Worm (Caenorhabditis elegans) whole organism, L3 larva: ENCODE results near the gene R11G1.2.
A peak's percentile ranks its signal among the peaks of the same experiment; 100 is the strongest.

Experiments used
- R02D3.7 ChIP-seq: fragments of 150-350 bp; optimal IDR thresholded peaks from 2 replicates; lab custom pipeline; 2014; ENCODE audit warnings: missing biosample characterization, missing genetic modification characterization
- ZK546.5 ChIP-seq: sonication (generic microtip); optimal IDR thresholded peaks from 2 replicates; lab custom pipeline; 2017; ENCODE audit warnings: missing biosample characterization, missing genetic modification characterization
- ama-1 ChIP-seq: fragments of 150-350 bp; optimal IDR thresholded peaks from 2 replicates; lab custom pipeline; 2018
- ceh-16 ChIP-seq: sonication (generic microtip); optimal IDR thresholded peaks from 2 replicates; lab custom pipeline; 2017; ENCODE audit warnings: missing biosample characterization, missing genetic modification characterization
- ceh-28 ChIP-seq: fragments of 150-350 bp; optimal IDR thresholded peaks from 2 replicates; lab custom pipeline; 2014; ENCODE audit warnings: missing biosample characterization, missing genetic modification reagents, missing genetic modification characterization
- ceh-9 ChIP-seq: sonication (generic microtip); optimal IDR thresholded peaks from 2 replicates; lab custom pipeline; 2018; ENCODE audit warnings: missing biosample characterization, missing genetic modification characterization
- daf-12 ChIP-seq: fragments of 150-350 bp; optimal IDR thresholded peaks from 2 replicates; lab custom pipeline; 2014; ENCODE audit warnings: missing biosample characterization, missing genetic modification reagents, missing genetic modification characterization
- egl-27 ChIP-seq: sonication (generic microtip); optimal IDR thresholded peaks from 4 replicates; lab custom pipeline; 2017; ENCODE audit warnings: missing biosample characterization, missing genetic modification reagents, missing genetic modification characterization
- egl-5 ChIP-seq: fragments of 150-350 bp; optimal IDR thresholded peaks from 2 replicates; lab custom pipeline; 2017; ENCODE audit warnings: missing biosample characterization, missing genetic modification reagents, missing genetic modification characterization, inconsistent platforms
- elt-1 ChIP-seq: fragments of 150-350 bp; optimal IDR thresholded peaks from 2 replicates; lab custom pipeline; 2014; ENCODE audit warnings: missing biosample characterization, missing genetic modification characterization
- elt-2 ChIP-seq: sonication (generic microtip); optimal IDR thresholded peaks from 2 replicates; lab custom pipeline; 2016; ENCODE audit warnings: missing genetic modification reagents, mild to moderate bottlenecking, missing genetic modification characterization, missing compliant biosample characterization
- elt-3 ChIP-seq, 3 experiments: fragments of 150-350 bp in 1 of 3; sonication (generic microtip) in 2 of 3; optimal IDR thresholded peaks; 2 replicates in 2 of 3; 4 replicates in 1 of 3; lab custom pipeline; 2014 to 2017; ENCODE audit warnings: missing biosample characterization in 3 of 3, missing genetic modification characterization in 3 of 3
- eor-1 ChIP-seq, 2 experiments: fragments of 150-350 bp; optimal IDR thresholded peaks; 2 replicates each; lab custom pipeline; 2014 to 2018; ENCODE audit warnings: missing biosample characterization in 2 of 2, missing genetic modification characterization in 2 of 2
- fkh-10 ChIP-seq: sonication (generic microtip); optimal IDR thresholded peaks from 2 replicates; lab custom pipeline; 2017; ENCODE audit warnings: missing biosample characterization, missing genetic modification reagents, missing genetic modification characterization
- fkh-2 ChIP-seq: fragments of 150-350 bp; optimal IDR thresholded peaks from 2 replicates; lab custom pipeline; 2014; ENCODE audit warnings: missing biosample characterization, missing genetic modification reagents, missing genetic modification characterization
- fos-1 ChIP-seq: fragments of 150-350 bp; optimal IDR thresholded peaks from 2 replicates; lab custom pipeline; 2014; ENCODE audit warnings: missing biosample characterization, missing genetic modification characterization
- hmg-11 ChIP-seq: sonication (generic microtip); optimal IDR thresholded peaks from 2 replicates; lab custom pipeline; 2016; ENCODE audit warnings: missing genetic modification characterization, missing compliant biosample characterization
- jun-1 ChIP-seq: fragments of 150-350 bp; optimal IDR thresholded peaks from 2 replicates; lab custom pipeline; 2014; ENCODE audit warnings: missing biosample characterization, missing genetic modification reagents, missing genetic modification characterization
- lin-15B ChIP-seq: fragments of 150-350 bp; optimal IDR thresholded peaks from 2 replicates; lab custom pipeline; 2014; ENCODE audit warnings: missing biosample characterization, missing genetic modification characterization
- lin-39 ChIP-seq: fragments of 150-350 bp; optimal IDR thresholded peaks from 2 replicates; lab custom pipeline; 2018; ENCODE audit warnings: missing biosample characterization, missing genetic modification reagents, missing genetic modification characterization
- lsy-12 ChIP-seq: sonication (generic microtip); optimal IDR thresholded peaks from 2 replicates; lab custom pipeline; 2016; ENCODE audit warnings: mild to moderate bottlenecking, missing genetic modification characterization, missing compliant biosample characterization
- mdl-1 ChIP-seq: fragments of 150-350 bp; optimal IDR thresholded peaks from 2 replicates; lab custom pipeline; 2014; ENCODE audit warnings: missing biosample characterization, missing genetic modification characterization
- nfya-1 ChIP-seq: sonication (generic microtip); optimal IDR thresholded peaks from 2 replicates; lab custom pipeline; 2017; ENCODE audit warnings: missing genetic modification characterization, mild to moderate bottlenecking, missing compliant biosample characterization, antibody characterized with exemption, moderate library complexity; ENCODE audit not compliant: insufficient read depth
- nhr-11 ChIP-seq: fragments of 150-350 bp; optimal IDR thresholded peaks from 2 replicates; lab custom pipeline; 2014; ENCODE audit warnings: missing biosample characterization, missing genetic modification characterization
- nhr-12 ChIP-seq: fragments of 150-350 bp; optimal IDR thresholded peaks from 2 replicates; lab custom pipeline; 2014; ENCODE audit warnings: missing biosample characterization, missing genetic modification characterization
- nhr-23 ChIP-seq: fragments of 150-350 bp; optimal IDR thresholded peaks from 2 replicates; lab custom pipeline; 2014; ENCODE audit warnings: missing biosample characterization, missing genetic modification reagents, missing genetic modification characterization
- nhr-25 ChIP-seq: sonication (generic microtip); optimal IDR thresholded peaks from 2 replicates; lab custom pipeline; 2017; ENCODE audit warnings: missing biosample characterization, missing genetic modification characterization
- nhr-43 ChIP-seq: sonication (generic microtip); optimal IDR thresholded peaks from 2 replicates; lab custom pipeline; 2016; ENCODE audit warnings: mild to moderate bottlenecking, missing genetic modification characterization, missing compliant biosample characterization; ENCODE audit not compliant: poor library complexity, severe bottlenecking
- nhr-67 ChIP-seq: fragments of 150-350 bp; optimal IDR thresholded peaks from 2 replicates; lab custom pipeline; 2014; ENCODE audit warnings: missing biosample characterization, missing genetic modification characterization
- nhr-76 ChIP-seq: fragments of 150-350 bp; sonication (generic microtip); optimal IDR thresholded peaks from 5 replicates; lab custom pipeline; 2014; ENCODE audit warnings: missing biosample characterization, missing genetic modification characterization
- nhr-77 ChIP-seq: fragments of 150-350 bp; optimal IDR thresholded peaks from 2 replicates; lab custom pipeline; 2014; ENCODE audit warnings: missing biosample characterization, missing genetic modification characterization
- pha-4 ChIP-seq: fragments of 150-350 bp; optimal IDR thresholded peaks from 2 replicates; lab custom pipeline; 2014; ENCODE audit warnings: missing biosample characterization, missing genetic modification reagents, missing genetic modification characterization
- pqm-1 ChIP-seq: fragments of 150-350 bp; optimal IDR thresholded peaks from 2 replicates; lab custom pipeline; 2017; ENCODE audit warnings: missing biosample characterization, missing genetic modification characterization, inconsistent platforms
- sea-2 ChIP-seq: fragments of 150-350 bp; sonication (generic microtip); optimal IDR thresholded peaks from 4 replicates; lab custom pipeline; 2014; ENCODE audit warnings: missing biosample characterization, missing genetic modification reagents, missing genetic modification characterization
- skn-1 ChIP-seq: fragments of 150-350 bp; optimal IDR thresholded peaks from 2 replicates; lab custom pipeline; 2014; ENCODE audit warnings: missing biosample characterization, missing genetic modification characterization
- snpc-4 ChIP-seq: fragments of 150-350 bp; optimal IDR thresholded peaks from 2 replicates; lab custom pipeline; 2014; ENCODE audit warnings: missing biosample characterization, missing genetic modification characterization
- tbx-2 ChIP-seq: sonication (generic microtip); optimal IDR thresholded peaks from 2 replicates; lab custom pipeline; 2016; ENCODE audit warnings: mild to moderate bottlenecking, missing genetic modification characterization, missing compliant biosample characterization
- zag-1 ChIP-seq: fragments of 150-350 bp; optimal IDR thresholded peaks from 2 replicates; lab custom pipeline; 2014; ENCODE audit warnings: missing biosample characterization, missing genetic modification characterization
- ztf-11 ChIP-seq: fragments of 150-350 bp; optimal IDR thresholded peaks from 2 replicates; lab custom pipeline; 2014; ENCODE audit warnings: missing biosample characterization, missing genetic modification characterization

R11G1.2 gene

ce11 chrX:3601531-3601930 lies 48.9 kb upstream of the R11G1.2 start, which contains the start of gene C18B2.3:
TSS of gene C18B2.3 (plus strand) at chrX:3601831.
- TF ChIP-seq nhr-77 (tag; lab: Kevin White, UChicago) = no peak
- TF ChIP-seq fkh-2 (tag; lab: Kevin White, UChicago) = no peak
- TF ChIP-seq jun-1 (tag; lab: Kevin White, UChicago) = no peak

- TF ChIP-seq ama-1 (lab: Kevin White, UChicago) (no peak), daf-12 (tag; lab: Kevin White, UChicago) (no peak), nhr-67 (tag; lab: Kevin White, UChicago) (no peak), nhr-23 (tag; lab: Kevin White, UChicago) (no peak)
Measured at ce11 chrX:3602622-3603021, 47.8 kb upstream of the R11G1.2 start.

ce11 chrX:3605727-3606126 lies 44.7 kb upstream of the R11G1.2 start, which contains the start of gene C18B2.4:
TSS of gene C18B2.4 (minus strand) at chrX:3605741.
- TF ChIP-seq skn-1 (tag; lab: Kevin White, UChicago) (peak; percentile 8), ztf-11 (no peak), elt-1 (no peak), elt-3 (tag; optimal IDR thresholded peaks at IDR 0.05; lab: Kevin White, UChicago) (peak in 1 of 3 experiments; percentile 25), lsy-12 (peak; percentile 54), jun-1 (tag; lab: Kevin White, UChicago) (peak; percentile 83), nhr-77 (tag; lab: Kevin White, UChicago) (no peak), ceh-9 (no peak), ceh-16 (tag; lab: Kevin White, UChicago) (no peak), fos-1 (no peak), nfya-1 (tag; lab: Kevin White, UChicago) (peak; percentile 75), ceh-28 (tag; lab: Kevin White, UChicago) (peak; percentile 38), pqm-1 (tag; lab: Kevin White, UChicago) (peak; percentile 74), egl-5 (tag; lab: Kevin White, UChicago) (peak; percentile 72), elt-2 (tag; lab: Kevin White, UChicago) (peak; percentile 79), lin-39 (peak; percentile 96), zag-1 (tag; lab: Kevin White, UChicago) (no peak), ama-1 (lab: Kevin White, UChicago) (peak; percentile 21), R02D3.7 (tag; lab: Kevin White, UChicago) (no peak), nhr-43 (tag; lab: Kevin White, UChicago) (peak; percentile 64), egl-27 (tag; lab: Kevin White, UChicago) (peak; percentile 24), ZK546.5 (tag; lab: Kevin White, UChicago) (no peak), fkh-2 (tag; lab: Kevin White, UChicago) (no peak), pha-4 (peak; percentile 88), fkh-10 (no peak), sea-2 (no peak), snpc-4 (tag; lab: Kevin White, UChicago) (peak; percentile 35), daf-12 (tag; lab: Kevin White, UChicago) (no peak), nhr-11 (no peak), nhr-23 (tag; lab: Kevin White, UChicago) (no peak), lin-15B (peak; percentile 79), hmg-11 (peak; percentile 71), nhr-25 (tag; lab: Kevin White, UChicago) (peak; percentile 65)
- TF ChIP-seq, all 47 proteins: peak for 18

- TF ChIP-seq skn-1 (tag; lab: Kevin White, UChicago) (no peak), jun-1 (tag; lab: Kevin White, UChicago) (no peak)
Measured at ce11 chrX:3610442-3610841, 40.0 kb upstream of the R11G1.2 start.

- TF ChIP-seq nhr-76 (no peak), skn-1 (tag; lab: Kevin White, UChicago) (no peak), sea-2 (no peak), tbx-2 (no peak), mdl-1 (tag; lab: Kevin White, UChicago) (no peak), jun-1 (tag; lab: Kevin White, UChicago) (no peak), egl-27 (tag; lab: Kevin White, UChicago) (no peak), nhr-12 (tag; lab: Kevin White, UChicago) (no peak), pha-4 (peak; percentile 34), eor-1 (tag; optimal IDR thresholded peaks at IDR 0.05; lab: Kevin White, UChicago) (no peak), nfya-1 (tag; lab: Kevin White, UChicago) (peak; percentile 9), elt-2 (tag; lab: Kevin White, UChicago) (peak; percentile 84), fos-1 (no peak), daf-12 (tag; lab: Kevin White, UChicago) (no peak), pqm-1 (tag; lab: Kevin White, UChicago) (peak; percentile 77), ZK546.5 (tag; lab: Kevin White, UChicago) (no peak)
Measured at ce11 chrX:3611042-3611623, 39.3 kb upstream of the R11G1.2 start, which contains the start of gene C18B2.5. TSS of gene C18B2.5 (minus strand) at chrX:3611092.
